Fruit fly (Drosophila melanogaster) whole organism, embryonic: Measurements from ENCODE around the gene CG11617.

ENCODE experiments used
- Bgb ChIP-seq: fragments of 200-800 bp; sonication (Bioruptor generic); IDR thresholded peaks from 2 replicates; pipeline ENCODE4 v1.3.6; 2022; ENCODE audit warnings: missing biosample characterization, missing genetic modification characterization; ENCODE audit not compliant: partially characterized antibody
- CG10209 ChIP-seq: fragments of 200-800 bp; sonication (Bioruptor generic); optimal IDR thresholded peaks from 3 replicates; lab custom pipeline; 2017; ENCODE audit warnings: missing biosample characterization, mild to moderate bottlenecking, missing genetic modification characterization, missing genetic modification reagents
- CG11247 ChIP-seq: fragments of 200-800 bp; sonication (Bioruptor generic); IDR thresholded peaks from 2 replicates; pipeline ENCODE4 v1.3.6; 2022; ENCODE audit warnings: missing biosample characterization, missing genetic modification characterization
- CG1602 ChIP-seq: fragments of 200-800 bp; sonication (Bioruptor generic); optimal IDR thresholded peaks from 3 replicates; lab custom pipeline; 2016; ENCODE audit warnings: missing biosample characterization, missing genetic modification characterization
- CG17361 ChIP-seq: fragments of 200-800 bp; sonication (Bioruptor generic); IDR thresholded peaks from 3 replicates; pipeline ENCODE4 v1.3.6; 2022; ENCODE audit warnings: missing biosample characterization, missing genetic modification characterization
- CG1832 ChIP-seq: fragments of 200-800 bp; sonication (Bioruptor generic); optimal IDR thresholded peaks from 2 replicates; lab custom pipeline; 2017; ENCODE audit warnings: missing biosample characterization, mild to moderate bottlenecking, missing genetic modification characterization, inconsistent platforms
- CG18619 ChIP-seq: fragments of 200-800 bp; sonication (Bioruptor generic); optimal IDR thresholded peaks from 3 replicates; lab custom pipeline; 2017; ENCODE audit warnings: missing biosample characterization, mild to moderate bottlenecking, missing genetic modification characterization
- CG2116 ChIP-seq: fragments of 200-800 bp; sonication (Bioruptor generic); optimal IDR thresholded peaks from 3 replicates; lab custom pipeline; 2018; ENCODE audit warnings: missing biosample characterization, mild to moderate bottlenecking, missing genetic modification characterization
- CG32532 ChIP-seq: fragments of 200-800 bp; sonication (Bioruptor generic); IDR thresholded peaks from 2 replicates; pipeline ENCODE4 v1.3.6; 2022; ENCODE audit warnings: missing biosample characterization, missing genetic modification characterization
- CG34376 ChIP-seq: fragments of 200-800 bp; sonication (Bioruptor generic); optimal IDR thresholded peaks from 2 replicates; lab custom pipeline; 2018; ENCODE audit warnings: missing biosample characterization, mild to moderate bottlenecking, missing genetic modification characterization
- CG3838 ChIP-seq: fragments of 200-800 bp; sonication (Bioruptor generic); optimal IDR thresholded peaks from 3 replicates; lab custom pipeline; 2016; ENCODE audit warnings: missing biosample characterization, missing genetic modification characterization
- CG6689 ChIP-seq: fragments of 200-800 bp; sonication (Bioruptor generic); IDR thresholded peaks from 2 replicates; pipeline ENCODE4 v1.3.6; 2022; ENCODE audit warnings: missing biosample characterization, missing genetic modification characterization
- CG6854 ChIP-seq: fragments of 200-800 bp; sonication (Bioruptor generic); optimal IDR thresholded peaks from 3 replicates; lab custom pipeline; 2017; ENCODE audit warnings: missing biosample characterization, mild to moderate bottlenecking, missing genetic modification characterization
- CG7357 ChIP-seq: fragments of 200-800 bp; sonication (Bioruptor generic); IDR thresholded peaks from 3 replicates; pipeline ENCODE4 v1.3.6; 2022; ENCODE audit warnings: missing biosample characterization, missing genetic modification characterization
- CG7745 ChIP-seq: fragments of 200-800 bp; sonication (Bioruptor generic); optimal IDR thresholded peaks from 2 replicates; lab custom pipeline; 2018; ENCODE audit warnings: missing biosample characterization, mild to moderate bottlenecking, missing genetic modification characterization, moderate library complexity
- CG8388 ChIP-seq: fragments of 200-800 bp; sonication (Bioruptor generic); optimal IDR thresholded peaks from 2 replicates; lab custom pipeline; 2019; ENCODE audit warnings: missing biosample characterization, mild to moderate bottlenecking, missing genetic modification characterization, moderate library complexity
- CG9609 ChIP-seq: fragments of 200-800 bp; sonication (Bioruptor generic); optimal IDR thresholded peaks from 3 replicates; lab custom pipeline; 2016; ENCODE audit warnings: missing biosample characterization, missing genetic modification characterization
- Doc2 ChIP-seq: fragments of 200-800 bp; sonication (Bioruptor generic); IDR thresholded peaks from 2 replicates; pipeline ENCODE4 v1.3.6; 2022; ENCODE audit warnings: missing biosample characterization, missing genetic modification characterization
- HLH3B ChIP-seq: fragments of 200-800 bp; sonication (Bioruptor generic); IDR thresholded peaks from 2 replicates; pipeline ENCODE4 v1.3.6; 2022; ENCODE audit warnings: missing biosample characterization, missing genetic modification characterization
- HLH4C ChIP-seq: fragments of 200-800 bp; sonication (Bioruptor generic); IDR thresholded peaks from 3 replicates; pipeline ENCODE4 v1.3.6; 2022; ENCODE audit warnings: missing biosample characterization, missing genetic modification characterization; ENCODE audit not compliant: partially characterized antibody
- Hr3 ChIP-seq: fragments of 200-800 bp; sonication (Bioruptor generic); optimal IDR thresholded peaks from 3 replicates; lab custom pipeline; 2016; ENCODE audit warnings: missing biosample characterization, missing genetic modification characterization
- NfI ChIP-seq: fragments of 200-800 bp; sonication (Bioruptor generic); optimal IDR thresholded peaks from 3 replicates; lab custom pipeline; 2018; ENCODE audit warnings: missing biosample characterization, mild to moderate bottlenecking, missing genetic modification characterization, moderate library complexity
- Opbp ChIP-seq: fragments of 200-800 bp; sonication (Bioruptor generic); IDR thresholded peaks from 3 replicates; pipeline ENCODE4 v1.3.6; 2022; ENCODE audit warnings: missing biosample characterization, missing genetic modification characterization; ENCODE audit not compliant: partially characterized antibody
- Ravus ChIP-seq: fragments of 200-800 bp; sonication (Bioruptor generic); IDR thresholded peaks from 2 replicates; pipeline ENCODE4 v1.3.6; 2022; ENCODE audit warnings: missing biosample characterization, missing genetic modification characterization
- Scr ChIP-seq: fragments of 200-800 bp; sonication (Bioruptor generic); IDR thresholded peaks from 2 replicates; pipeline ENCODE4 v1.3.6; 2022; ENCODE audit warnings: missing biosample characterization, missing genetic modification characterization; ENCODE audit not compliant: partially characterized antibody
- abd-A ChIP-seq: fragments of 200-800 bp; sonication (Bioruptor generic); optimal IDR thresholded peaks from 3 replicates; lab custom pipeline; 2019; ENCODE audit warnings: missing biosample characterization, mild to moderate bottlenecking, missing genetic modification characterization, moderate library complexity
- ap ChIP-seq: fragments of 200-800 bp; sonication (Bioruptor generic); IDR thresholded peaks from 2 replicates; pipeline ENCODE4 v1.3.6; 2022; ENCODE audit warnings: missing biosample characterization, missing genetic modification characterization
- bcd ChIP-seq: fragments of 200-800 bp; sonication (Bioruptor generic); optimal IDR thresholded peaks from 2 replicates; lab custom pipeline; 2017; ENCODE audit warnings: missing biosample characterization, mild to moderate bottlenecking, missing genetic modification characterization
- dysf ChIP-seq: fragments of 200-800 bp; sonication (Bioruptor generic); IDR thresholded peaks from 3 replicates; pipeline ENCODE4 v1.3.6; 2022; ENCODE audit warnings: missing biosample characterization, missing genetic modification characterization
- esg ChIP-seq: fragments of 200-800 bp; sonication (Bioruptor generic); conservative IDR thresholded peaks from 2 replicates; pipeline ENCODE4 v1.3.6; 2022; ENCODE audit warnings: missing biosample characterization, missing genetic modification characterization
- eve ChIP-seq, 2 experiments: fragments of >200 bp; optimal IDR thresholded peaks; 2 replicates each; lab custom pipeline; 2017; ENCODE audit warnings: missing biosample characterization in 2 of 2, missing genetic modification characterization in 2 of 2
- fd102C ChIP-seq: fragments of 200-800 bp; sonication (Bioruptor generic); optimal IDR thresholded peaks from 2 replicates; lab custom pipeline; 2018; ENCODE audit warnings: missing biosample characterization, mild to moderate bottlenecking, missing genetic modification characterization, moderate library complexity
- gem ChIP-seq: fragments of 200-800 bp; sonication (Bioruptor generic); optimal IDR thresholded peaks from 2 replicates; lab custom pipeline; 2019; ENCODE audit warnings: missing biosample characterization, mild to moderate bottlenecking, missing genetic modification characterization, moderate library complexity
- kah ChIP-seq: fragments of 200-800 bp; sonication (Bioruptor generic); optimal IDR thresholded peaks from 2 replicates; lab custom pipeline; 2018; ENCODE audit warnings: missing biosample characterization, mild to moderate bottlenecking, missing genetic modification characterization
- kni ChIP-seq: fragments of 200-800 bp; sonication (Bioruptor generic); optimal IDR thresholded peaks from 3 replicates; lab custom pipeline; 2017; ENCODE audit warnings: mild to moderate bottlenecking, missing biosample characterization, missing genetic modification reagents, missing genetic modification characterization
- lilli ChIP-seq: fragments of 200-800 bp; sonication (Bioruptor generic); optimal IDR thresholded peaks from 3 replicates; lab custom pipeline; 2016; ENCODE audit warnings: missing biosample characterization, missing genetic modification characterization
- onecut ChIP-seq: fragments of 200-800 bp; sonication (Bioruptor generic); IDR thresholded peaks from 2 replicates; pipeline ENCODE4 v1.3.6; 2022; ENCODE audit warnings: missing biosample characterization, missing genetic modification characterization
- pita ChIP-seq: fragments of 200-800 bp; sonication (Bioruptor generic); optimal IDR thresholded peaks from 2 replicates; lab custom pipeline; 2017; ENCODE audit warnings: missing biosample characterization, mild to moderate bottlenecking, missing genetic modification characterization
- prd ChIP-seq, 3 experiments: fragments of >200 bp in 2 of 3; fragments of 200-800 bp in 1 of 3; sonication (Bioruptor generic) in 1 of 3; optimal IDR thresholded peaks in 2 of 3; IDR thresholded peaks in 1 of 3; 2 replicates in 2 of 3; 3 replicates in 1 of 3; pipeline versions ENCODE4 v1.3.6 to Lab custom; 2017 to 2022; ENCODE audit warnings: missing biosample characterization in 1 of 3, missing genetic modification characterization in 1 of 3
- pros ChIP-seq: fragments of 200-800 bp; sonication (Bioruptor generic); optimal IDR thresholded peaks from 3 replicates; lab custom pipeline; 2019; ENCODE audit warnings: missing biosample characterization, mild to moderate bottlenecking, missing genetic modification characterization, moderate library complexity
- run ChIP-seq: fragments of 200-800 bp; sonication (Bioruptor generic); optimal IDR thresholded peaks from 3 replicates; lab custom pipeline; 2018; ENCODE audit warnings: missing biosample characterization, mild to moderate bottlenecking, missing genetic modification characterization
- sd ChIP-seq: fragments of 200-800 bp; sonication (Bioruptor generic); optimal IDR thresholded peaks from 3 replicates; lab custom pipeline; 2018; ENCODE audit warnings: missing biosample characterization, mild to moderate bottlenecking, missing genetic modification characterization, moderate library complexity
- shn ChIP-seq: fragments of 200-800 bp; sonication (Bioruptor generic); optimal IDR thresholded peaks from 3 replicates; lab custom pipeline; 2016; ENCODE audit warnings: missing biosample characterization, missing genetic modification characterization
- sima ChIP-seq: fragments of 200-800 bp; sonication (Bioruptor generic); optimal IDR thresholded peaks from 2 replicates; lab custom pipeline; 2016; ENCODE audit warnings: missing biosample characterization, missing genetic modification characterization
- slp2 ChIP-seq: fragments of 200-800 bp; sonication (Bioruptor generic); optimal IDR thresholded peaks from 2 replicates; lab custom pipeline; 2016; ENCODE audit warnings: missing biosample characterization, missing genetic modification characterization
- sug ChIP-seq: fragments of 200-800 bp; optimal IDR thresholded peaks from 2 replicates; lab custom pipeline; 2019; ENCODE audit warnings: missing biosample characterization, mild to moderate bottlenecking, missing genetic modification characterization, moderate library complexity
- tna ChIP-seq: fragments of 200-800 bp; sonication (Bioruptor generic); IDR thresholded peaks from 2 replicates; pipeline ENCODE4 v1.3.6; 2022; ENCODE audit warnings: missing biosample characterization, missing genetic modification characterization; ENCODE audit not compliant: partially characterized antibody
- vnd ChIP-seq: fragments of 200-800 bp; sonication (Bioruptor generic); IDR thresholded peaks from 3 replicates; pipeline ENCODE4 v1.3.6; 2022; ENCODE audit warnings: missing biosample characterization, missing genetic modification characterization; ENCODE audit not compliant: partially characterized antibody
- wek ChIP-seq: fragments of 200-800 bp; sonication (Bioruptor generic); optimal IDR thresholded peaks from 3 replicates; lab custom pipeline; 2018; ENCODE audit warnings: missing biosample characterization, mild to moderate bottlenecking, missing genetic modification characterization, moderate library complexity

Gene CG11617

DNA sequence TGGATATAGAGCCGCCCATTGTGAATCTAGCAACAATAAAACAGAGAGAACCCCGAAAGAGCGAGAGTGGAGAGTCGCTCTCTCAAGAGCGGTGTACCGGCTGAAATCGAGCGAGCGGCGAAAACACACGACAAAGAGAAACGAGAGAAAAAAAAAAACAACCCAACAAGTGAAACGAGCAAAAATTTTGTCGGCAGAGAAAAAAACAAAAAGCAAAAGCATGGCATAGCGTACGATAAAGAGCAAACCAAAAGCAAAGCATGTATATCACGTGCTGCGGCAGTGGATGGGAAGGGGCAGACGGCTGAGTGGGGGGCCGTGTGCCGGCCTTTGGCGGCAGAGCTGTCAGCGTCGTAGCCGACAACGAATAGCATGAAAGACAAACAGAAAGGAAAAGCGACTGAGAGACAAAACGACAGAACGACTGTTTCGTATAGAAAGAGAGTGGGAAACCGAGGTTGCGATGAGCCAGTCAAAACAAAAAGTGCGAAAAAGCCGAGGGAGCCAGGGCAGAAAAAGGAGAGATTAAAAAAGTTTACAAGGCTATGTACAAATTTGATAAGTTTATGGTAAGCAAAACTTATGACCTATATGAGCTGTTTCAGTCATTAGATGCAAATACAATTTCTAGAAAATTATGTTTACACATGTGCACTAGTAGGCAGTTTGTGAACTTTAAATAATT lies 39.7 kb upstream of the CG11617 start (continued):
- TF ChIP-seq esg (GFP tag; lab: Robert Waterston, UW) (no peak), CG1602 (GFP tag; lab: Kevin White, UChicago) (no peak), kah (peak; percentile 43), CG8388 (GFP tag; lab: Kevin White, UChicago) (no peak), gem (tag; lab: Kevin White, UChicago) (no peak), CG34376 (GFP tag; lab: Kevin White, UChicago) (peak; percentile 32), slp2 (GFP tag; lab: Kevin White, UChicago) (no peak), vnd (GFP tag; lab: Robert Waterston, UW) (no peak), Scr (peak; percentile 43), lilli (GFP tag; lab: Kevin White, UChicago) (no peak), wek (GFP tag; lab: Kevin White, UChicago) (no peak), sug (tag; lab: Kevin White, UChicago) (peak; percentile 80), sd (tag; lab: Kevin White, UChicago) (peak; percentile 70), tna (no peak), CG1832 (GFP tag; lab: Kevin White, UChicago) (no peak), Hr3 (no peak), abd-A (tag; lab: Kevin White, UChicago) (peak; percentile 86), kni (GFP tag; lab: Kevin White, UChicago) (peak; percentile 74), CG6689 (no peak), bcd (GFP tag; lab: Kevin White, UChicago) (no peak), pros (GFP tag; lab: Kevin White, UChicago) (peak; percentile 54), sima (GFP tag; lab: Kevin White, UChicago) (no peak), Bgb (GFP tag; lab: Robert Waterston, UW) (peak; percentile 23; the same call in 1 of the 2 replicates), onecut (peak; percentile 23), Opbp (GFP tag; lab: Robert Waterston, UW) (no peak), CG6854 (GFP tag; lab: Kevin White, UChicago) (no peak), ap (GFP tag; lab: Robert Waterston, UW) (no peak), prd (optimal IDR thresholded peaks at IDR 0.05; lab: Kevin White, UChicago) (no peak), prd (GFP tag; IDR thresholded peaks at IDR 0.05; lab: Robert Waterston, UW) (no peak), Doc2 (GFP tag; lab: Robert Waterston, UW) (no peak), HLH3B (no peak), CG11247 (no peak), Ravus (GFP tag; lab: Robert Waterston, UW) (no peak), NfI (GFP tag; lab: Kevin White, UChicago) (no peak), shn (GFP tag; lab: Kevin White, UChicago) (no peak), CG3838 (no peak), HLH4C (GFP tag; lab: Robert Waterston, UW) (peak; percentile 42; the same call in 1 of the 3 replicates), fd102C (GFP tag; lab: Kevin White, UChicago) (no peak), run (tag; lab: Kevin White, UChicago) (no peak), CG7745 (tag; lab: Kevin White, UChicago) (no peak), pita (GFP tag; lab: Kevin White, UChicago) (no peak), CG17361 (GFP tag; lab: Robert Waterston, UW) (no peak), CG2116 (no peak), CG10209 (GFP tag; lab: Kevin White, UChicago) (peak; percentile 85), dysf (no peak), CG7357 (GFP tag; lab: Robert Waterston, UW) (no peak), CG18619 (GFP tag; lab: Kevin White, UChicago) (no peak), eve (GFP tag; optimal IDR thresholded peaks at IDR 0.05; lab: Kevin White, UChicago) (no peak), CG32532 (GFP tag; lab: Robert Waterston, UW) (peak; percentile 43; the same call in 1 of the 2 replicates), CG9609 (GFP tag; lab: Kevin White, UChicago) (no peak)
